Worm (Caenorhabditis elegans) whole organism, L2 larva: ENCODE measurements around the gene srh-277.

Experiments used
- C34F6.9 ChIP-seq: fragments of 150-350 bp; optimal IDR thresholded peaks from 2 replicates; lab custom pipeline; 2014; ENCODE audit warnings: missing biosample characterization, missing genetic modification characterization
- F13H6.1 ChIP-seq: sonication (generic microtip); optimal IDR thresholded peaks from 2 replicates; lab custom pipeline; 2016; ENCODE audit warnings: missing genetic modification characterization, missing compliant biosample characterization
- R02D3.7 ChIP-seq: fragments of 150-350 bp; optimal IDR thresholded peaks from 2 replicates; lab custom pipeline; 2014; ENCODE audit warnings: missing biosample characterization, missing genetic modification characterization
- Y55F3AM.14 ChIP-seq: fragments of 200-800 bp; sonication (Bioruptor generic); optimal IDR thresholded peaks from 2 replicates; lab custom pipeline; 2018; ENCODE audit warnings: mild to moderate bottlenecking, missing genetic modification characterization, missing compliant biosample characterization
- ZK546.5 ChIP-seq: sonication (generic microtip); optimal IDR thresholded peaks from 2 replicates; lab custom pipeline; 2017; ENCODE audit warnings: missing biosample characterization, missing genetic modification characterization
- ama-1 ChIP-seq: fragments of 150-350 bp; optimal IDR thresholded peaks from 2 replicates; lab custom pipeline; 2018; ENCODE audit warnings: inconsistent platforms
- blmp-1 ChIP-seq: sonication (generic microtip); optimal IDR thresholded peaks from 2 replicates; lab custom pipeline; 2017; ENCODE audit warnings: missing genetic modification characterization, mild to moderate bottlenecking, missing compliant biosample characterization, antibody characterized with exemption, moderate library complexity; ENCODE audit not compliant: insufficient read depth
- ceh-16 ChIP-seq: fragments of 150-350 bp; optimal IDR thresholded peaks from 2 replicates; lab custom pipeline; 2014; ENCODE audit warnings: missing biosample characterization, missing genetic modification characterization
- egl-27 ChIP-seq: sonication (generic microtip); optimal IDR thresholded peaks from 3 replicates; lab custom pipeline; 2017; ENCODE audit warnings: missing biosample characterization, missing genetic modification reagents, missing genetic modification characterization
- elt-1 ChIP-seq: fragments of 150-350 bp; optimal IDR thresholded peaks from 2 replicates; lab custom pipeline; 2014; ENCODE audit warnings: missing biosample characterization, missing genetic modification characterization
- fos-1 ChIP-seq: fragments of 150-350 bp; optimal IDR thresholded peaks from 2 replicates; lab custom pipeline; 2014; ENCODE audit warnings: missing biosample characterization, missing genetic modification characterization
- lin-11 ChIP-seq: fragments of 150-350 bp; sonication (generic microtip); optimal IDR thresholded peaks from 2 replicates; lab custom pipeline; 2014; ENCODE audit warnings: missing biosample characterization, missing genetic modification characterization, inconsistent platforms, mixed read lengths
- lin-13 ChIP-seq: fragments of 150-350 bp; optimal IDR thresholded peaks from 2 replicates; lab custom pipeline; 2014; ENCODE audit warnings: missing biosample characterization, missing genetic modification reagents, missing genetic modification characterization
- lin-39 ChIP-seq: fragments of 150-350 bp; optimal IDR thresholded peaks from 2 replicates; lab custom pipeline; 2014; ENCODE audit warnings: missing biosample characterization, missing genetic modification reagents, missing genetic modification characterization
- mab-5 ChIP-seq: fragments of 150-350 bp; optimal IDR thresholded peaks from 2 replicates; lab custom pipeline; 2014; ENCODE audit warnings: missing biosample characterization, missing genetic modification characterization
- mdl-1 ChIP-seq, 2 experiments: fragments of 150-350 bp in 1 of 2; sonication (generic microtip) in 1 of 2; optimal IDR thresholded peaks; 2 replicates each; lab custom pipeline; 2017; ENCODE audit warnings: missing biosample characterization in 2 of 2, missing genetic modification characterization in 2 of 2
- nhr-11 ChIP-seq: fragments of 150-350 bp; optimal IDR thresholded peaks from 2 replicates; lab custom pipeline; 2014; ENCODE audit warnings: missing biosample characterization, missing genetic modification characterization
- nhr-12 ChIP-seq: fragments of 150-350 bp; optimal IDR thresholded peaks from 2 replicates; lab custom pipeline; 2014; ENCODE audit warnings: missing biosample characterization, missing genetic modification characterization
- nhr-129 ChIP-seq: fragments of 150-350 bp; optimal IDR thresholded peaks from 2 replicates; lab custom pipeline; 2014; ENCODE audit warnings: missing biosample characterization, missing genetic modification characterization
- nhr-237 ChIP-seq: fragments of 150-350 bp; optimal IDR thresholded peaks from 2 replicates; lab custom pipeline; 2014; ENCODE audit warnings: missing biosample characterization, missing genetic modification characterization
- nhr-25 ChIP-seq: fragments of 150-350 bp; sonication (generic microtip); optimal IDR thresholded peaks from 3 replicates; lab custom pipeline; 2014; ENCODE audit warnings: missing biosample characterization, missing genetic modification characterization
- nhr-77 ChIP-seq: fragments of 150-350 bp; optimal IDR thresholded peaks from 2 replicates; lab custom pipeline; 2014; ENCODE audit warnings: missing biosample characterization, missing genetic modification characterization
- peb-1 ChIP-seq: fragments of 150-350 bp; optimal IDR thresholded peaks from 2 replicates; lab custom pipeline; 2014; ENCODE audit warnings: missing biosample characterization, missing genetic modification characterization
- sma-3 ChIP-seq: sonication (generic microtip); optimal IDR thresholded peaks from 2 replicates; lab custom pipeline; 2016; ENCODE audit warnings: missing genetic modification reagents, missing genetic modification characterization, missing compliant biosample characterization
- sma-9 ChIP-seq, 2 experiments: fragments of 150-350 bp in 1 of 2; sonication (generic microtip) in 1 of 2; optimal IDR thresholded peaks; 2 replicates each; lab custom pipeline; 2014 to 2016; ENCODE audit warnings: missing genetic modification characterization in 2 of 2, mild to moderate bottlenecking in 1 of 2, missing biosample characterization in 1 of 2, missing compliant biosample characterization in 1 of 2, missing genetic modification reagents in 1 of 2, moderate library complexity in 1 of 2
- snpc-4 ChIP-seq: fragments of 150-350 bp; optimal IDR thresholded peaks from 2 replicates; lab custom pipeline; 2014; ENCODE audit warnings: missing biosample characterization, missing genetic modification characterization
- unc-39 ChIP-seq: fragments of 150-350 bp; optimal IDR thresholded peaks from 2 replicates; lab custom pipeline; 2014; ENCODE audit warnings: missing biosample characterization, missing genetic modification characterization
- zag-1 ChIP-seq: fragments of 150-350 bp; optimal IDR thresholded peaks from 2 replicates; lab custom pipeline; 2014; ENCODE audit warnings: missing biosample characterization, missing genetic modification characterization
- ztf-1 ChIP-seq: fragments of 200-800 bp; sonication (Bioruptor generic); conservative IDR thresholded peaks from 2 replicates; pipeline ENCODE4 v1.3.6; 2022; ENCODE audit warnings: missing genetic modification characterization, missing compliant biosample characterization
- ztf-4 ChIP-seq: fragments of 150-350 bp; optimal IDR thresholded peaks from 2 replicates; lab custom pipeline; 2014; ENCODE audit warnings: missing biosample characterization, missing genetic modification characterization

Gene srh-277

DNA sequence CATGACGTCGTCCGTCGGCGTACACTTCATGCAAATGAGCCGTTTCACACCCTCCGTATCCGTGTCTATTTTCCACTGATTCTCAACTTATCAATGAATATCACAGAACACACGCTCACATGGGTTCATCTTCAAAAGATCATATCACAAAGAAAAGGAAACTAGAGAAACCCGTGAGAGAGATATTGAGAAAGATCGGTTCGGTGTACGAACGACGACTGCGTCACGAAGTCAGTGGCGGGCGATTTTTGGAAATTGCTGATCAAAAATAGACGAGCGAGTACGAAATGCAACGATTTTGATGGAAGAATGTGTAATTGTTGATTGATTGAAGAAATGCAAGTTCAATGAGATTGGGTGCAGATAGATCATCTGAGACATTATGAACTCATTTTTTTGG lies 30.3 kb downstream of the srh-277 start (continued):
- TF ChIP-seq fos-1 (tag; lab: Kevin White, UChicago) (no peak), mdl-1 (tag; optimal IDR thresholded peaks at IDR 0.05; lab: Kevin White, UChicago) (peak in 1 of 2 experiments; percentile 3), lin-13 (GFP tag; lab: Kevin White, UChicago) (no peak), nhr-237 (tag; lab: Kevin White, UChicago) (no peak), snpc-4 (tag; lab: Kevin White, UChicago) (no peak), lin-11 (tag; lab: Kevin White, UChicago) (no peak), R02D3.7 (no peak), unc-39 (no peak), nhr-25 (tag; lab: Kevin White, UChicago) (peak; percentile 45), ama-1 (lab: Kevin White, UChicago) (no peak), nhr-12 (no peak)

DNA sequence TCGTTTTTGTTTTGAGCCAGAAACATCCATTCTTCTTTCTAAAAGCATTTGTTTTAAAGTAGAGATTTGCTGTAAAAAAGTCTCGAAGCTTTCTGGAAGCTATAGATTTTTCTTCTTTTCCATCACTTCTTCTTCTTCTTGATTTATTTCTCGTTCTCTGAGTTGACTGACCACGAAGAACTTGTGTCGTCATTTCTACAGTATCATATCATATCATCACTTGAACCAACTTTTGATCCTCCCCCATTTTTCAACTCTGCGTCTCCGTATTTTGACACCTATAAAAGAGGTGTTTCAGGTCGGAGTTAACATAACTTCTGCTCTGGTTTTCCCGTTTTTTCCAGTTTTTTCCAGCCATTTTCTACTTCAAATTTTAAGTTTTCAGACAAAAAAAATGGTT lies 31.5 kb downstream of the srh-277 start, which contains the start of gene F11A5.9:
Gene F11A5.9, plus strand, starts transcription at position 386 of the 400 bp plus-strand sequence.
- no peak for TF ChIP-seq ztf-4 (tag; lab: Kevin White, UChicago)
- TF ChIP-seq C34F6.9 (tag; lab: Kevin White, UChicago): no peak
- TF ChIP-seq unc-39: no peak
- no peak for TF ChIP-seq mab-5 (tag; lab: Kevin White, UChicago)
- no peak for TF ChIP-seq lin-13 (GFP tag; lab: Kevin White, UChicago)
- no peak for TF ChIP-seq nhr-77
- TF ChIP-seq fos-1 (tag; lab: Kevin White, UChicago): no peak
- TF ChIP-seq lin-39 (tag; lab: Kevin White, UChicago): no peak
- TF ChIP-seq ceh-16 (tag; lab: Kevin White, UChicago): no peak
- TF ChIP-seq mdl-1 (tag; optimal IDR thresholded peaks at IDR 0.05; lab: Kevin White, UChicago): no peak
- no peak for TF ChIP-seq zag-1
- no peak for TF ChIP-seq ztf-1 (GFP tag; lab: Robert Waterston, UW)
- TF ChIP-seq lin-11 (tag; lab: Kevin White, UChicago): no peak
- no peak for TF ChIP-seq peb-1
- no peak for TF ChIP-seq nhr-25 (tag; lab: Kevin White, UChicago)
- no peak for TF ChIP-seq snpc-4 (tag; lab: Kevin White, UChicago)
- no peak for TF ChIP-seq elt-1
- TF ChIP-seq sma-3 (GFP tag; lab: Kevin White, UChicago): no peak

DNA sequence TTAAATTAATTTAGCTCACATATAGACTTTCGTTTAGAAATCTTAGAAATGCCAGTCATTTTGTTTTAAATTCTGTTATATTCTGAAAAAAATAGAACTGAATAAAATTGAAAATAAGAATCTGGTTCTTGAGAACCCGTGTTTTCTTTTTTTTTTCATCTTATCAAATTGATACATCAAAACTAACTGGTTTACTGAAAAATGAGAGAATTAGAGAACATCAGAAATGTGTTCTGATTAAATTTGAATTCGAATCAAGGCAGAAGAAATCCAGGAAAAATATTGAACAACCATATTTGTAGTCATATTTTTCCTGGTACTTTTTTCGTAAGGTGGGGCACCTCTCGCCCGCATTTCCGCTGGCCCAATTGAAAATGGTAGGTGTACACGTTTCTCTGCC lies 35.5 kb downstream of the srh-277 start, which contains the start of gene F11A5.15:
Gene F11A5.15, minus strand, starts transcription at position 101 of the 400 bp plus-strand sequence.
- TF ChIP-seq zag-1 (no peak), egl-27 (no peak), ceh-16 (tag; lab: Kevin White, UChicago) (no peak), Y55F3AM.14 (no peak), peb-1 (no peak), R02D3.7 (no peak), nhr-11 (tag; lab: Kevin White, UChicago) (no peak), F13H6.1 (no peak), nhr-129 (tag; lab: Kevin White, UChicago) (no peak), C34F6.9 (tag; lab: Kevin White, UChicago) (no peak), ZK546.5 (tag; lab: Kevin White, UChicago) (no peak), blmp-1 (no peak), ztf-4 (tag; lab: Kevin White, UChicago) (no peak)

DNA sequence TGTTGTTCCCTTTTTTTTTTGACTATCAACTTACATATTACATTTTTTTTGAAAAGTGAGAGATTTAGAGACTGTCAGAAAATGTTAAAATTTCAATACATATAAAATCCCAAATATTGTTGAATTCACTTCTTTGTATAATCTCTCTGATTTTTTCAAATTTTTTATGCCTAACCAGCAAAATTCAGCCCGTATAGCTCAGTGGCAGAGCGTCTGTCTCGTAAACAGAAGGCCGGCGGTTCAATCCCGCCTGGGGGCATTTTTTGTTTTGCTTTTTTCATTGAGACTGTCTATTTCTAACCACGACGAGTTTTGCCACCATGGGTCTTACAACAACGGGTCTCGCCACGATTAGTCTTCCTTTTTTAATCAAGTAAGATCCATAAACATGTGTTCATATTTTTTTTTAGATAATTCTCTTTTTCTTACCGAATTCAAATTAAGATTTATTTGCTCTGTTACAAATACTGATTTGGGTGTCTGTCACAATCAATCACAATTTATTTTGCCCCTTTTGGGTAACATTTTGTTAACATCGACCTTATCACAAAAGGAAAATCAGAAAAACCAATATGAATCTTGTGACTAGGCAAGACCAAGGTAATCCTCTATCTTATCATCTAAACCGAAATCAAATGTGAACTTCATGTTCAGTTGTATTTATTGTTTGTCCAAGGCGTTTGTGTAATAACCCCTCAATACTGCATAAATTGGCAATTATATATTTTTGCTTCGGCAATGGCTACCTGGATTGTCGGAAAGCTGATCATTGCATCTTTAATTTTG lies 36.1 kb downstream of the srh-277 start, which contains the start of gene glc-1:
Gene glc-1, plus strand, starts transcription at position 663 of the 786 bp plus-strand sequence.
- TF ChIP-seq ztf-4 (tag; lab: Kevin White, UChicago): no peak
- peak; percentile 36 for TF ChIP-seq sma-9 (GFP tag; optimal IDR thresholded peaks at IDR 0.05; lab: Kevin White, UChicago)
- TF ChIP-seq sma-9 (tag; optimal IDR thresholded peaks at IDR 0.05; lab: Kevin White, UChicago): no peak
- TF ChIP-seq lin-11 (tag; lab: Kevin White, UChicago): no peak
- no peak for TF ChIP-seq elt-1
- TF ChIP-seq, all 48 proteins: peak for 1

DNA sequence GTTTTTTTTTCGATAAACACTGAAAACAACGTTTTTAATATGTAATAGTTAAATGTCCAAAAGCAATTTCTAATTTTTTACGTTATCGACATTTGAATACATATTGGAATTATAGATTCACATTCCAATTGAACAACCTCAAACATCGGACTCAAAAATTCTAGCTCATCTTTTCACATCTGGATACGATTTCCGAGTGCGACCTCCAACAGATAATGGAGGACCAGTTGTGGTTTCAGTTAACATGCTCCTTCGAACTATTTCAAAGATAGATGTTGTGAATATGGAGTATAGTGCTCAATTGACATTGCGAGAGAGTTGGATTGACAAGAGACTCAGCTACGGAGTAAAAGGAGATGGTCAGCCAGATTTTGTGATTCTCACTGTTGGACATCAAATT lies 37.0 kb downstream of the srh-277 start:
- TF ChIP-seq ceh-16 (tag; lab: Kevin White, UChicago) (no peak), sma-3 (GFP tag; lab: Kevin White, UChicago) (no peak), ama-1 (lab: Kevin White, UChicago) (no peak), ztf-4 (tag; lab: Kevin White, UChicago) (no peak), F13H6.1 (no peak)
